Fruit fly (Drosophila melanogaster) whole organism, embryonic: ENCODE measurements around the gene CG15358.

Experiments
- Atf6 ChIP-seq: fragments of 200-800 bp; sonication (Bioruptor generic); IDR thresholded peaks from 2 replicates; pipeline ENCODE4 v1.3.6; 2022; ENCODE audit warnings: missing biosample characterization, missing genetic modification characterization
- CG10366 ChIP-seq: fragments of 200-800 bp; sonication (Bioruptor generic); IDR thresholded peaks from 2 replicates; pipeline ENCODE4 v1.3.6; 2022; ENCODE audit warnings: missing biosample characterization, missing genetic modification characterization
- CG10431 ChIP-seq: fragments of 200-800 bp; sonication (Bioruptor generic); optimal IDR thresholded peaks from 3 replicates; lab custom pipeline; 2018; ENCODE audit warnings: missing biosample characterization, mild to moderate bottlenecking, missing genetic modification characterization
- CG12769 ChIP-seq: fragments of 200-800 bp; sonication (Bioruptor generic); optimal IDR thresholded peaks from 2 replicates; lab custom pipeline; 2019; ENCODE audit warnings: missing biosample characterization, mild to moderate bottlenecking, missing genetic modification characterization, moderate library complexity
- CG13287 ChIP-seq: fragments of 200-800 bp; sonication (Bioruptor generic); IDR thresholded peaks from 2 replicates; pipeline ENCODE4 v1.3.6; 2022; ENCODE audit warnings: missing biosample characterization, missing genetic modification characterization; ENCODE audit not compliant: partially characterized antibody
- CG14014 ChIP-seq: fragments of 200-800 bp; sonication (Bioruptor generic); IDR thresholded peaks from 2 replicates; pipeline ENCODE4 v1.3.6; 2022; ENCODE audit warnings: missing biosample characterization, missing genetic modification characterization
- CG16779 ChIP-seq: fragments of 200-800 bp; sonication (Bioruptor generic); IDR thresholded peaks from 2 replicates; pipeline ENCODE4 v1.3.6; 2022; ENCODE audit warnings: missing biosample characterization, missing genetic modification characterization
- CG16863 ChIP-seq: fragments of 200-800 bp; sonication (Bioruptor generic); optimal IDR thresholded peaks from 3 replicates; lab custom pipeline; 2016; ENCODE audit warnings: missing biosample characterization, missing genetic modification characterization
- CG17385 ChIP-seq: fragments of 200-800 bp; sonication (Bioruptor generic); optimal IDR thresholded peaks from 3 replicates; lab custom pipeline; 2018; ENCODE audit warnings: missing biosample characterization, mild to moderate bottlenecking, missing genetic modification characterization
- CG2120 ChIP-seq: fragments of 200-800 bp; sonication (Bioruptor generic); optimal IDR thresholded peaks from 3 replicates; lab custom pipeline; 2016; ENCODE audit warnings: missing biosample characterization, missing genetic modification characterization
- CG2199 ChIP-seq: fragments of 200-800 bp; sonication (Bioruptor generic); IDR thresholded peaks from 3 replicates; pipeline ENCODE4 v1.3.6; 2022; ENCODE audit warnings: missing biosample characterization, missing genetic modification characterization
- CG2202 ChIP-seq: fragments of 200-800 bp; sonication (Bioruptor generic); optimal IDR thresholded peaks from 2 replicates; lab custom pipeline; 2018; ENCODE audit warnings: missing biosample characterization, mild to moderate bottlenecking, missing genetic modification characterization
- CG2875 ChIP-seq: fragments of 200-800 bp; sonication (Bioruptor generic); optimal IDR thresholded peaks from 2 replicates; lab custom pipeline; 2017; ENCODE audit warnings: missing biosample characterization, mild to moderate bottlenecking, missing genetic modification characterization, missing genetic modification reagents
- CG3065 ChIP-seq: fragments of 200-800 bp; sonication (Bioruptor generic); optimal IDR thresholded peaks from 2 replicates; lab custom pipeline; 2016; ENCODE audit warnings: missing biosample characterization, missing genetic modification characterization
- CG4617 ChIP-seq: fragments of 200-800 bp; sonication (Bioruptor generic); optimal IDR thresholded peaks from 3 replicates; lab custom pipeline; 2016; ENCODE audit warnings: missing biosample characterization, missing genetic modification characterization, borderline replicate concordance
- CTCF ChIP-seq: fragments of 200-800 bp; sonication (Bioruptor generic); optimal IDR thresholded peaks from 2 replicates; lab custom pipeline; 2017; ENCODE audit warnings: missing biosample characterization, mild to moderate bottlenecking, missing genetic modification characterization, moderate library complexity
- Dbx ChIP-seq: fragments of 200-800 bp; sonication (Bioruptor generic); IDR thresholded peaks from 3 replicates; pipeline ENCODE4 v1.3.6; 2022; ENCODE audit warnings: missing biosample characterization, missing genetic modification characterization
- Elba2 ChIP-seq: fragments of 200-800 bp; sonication (Bioruptor generic); optimal IDR thresholded peaks from 3 replicates; lab custom pipeline; 2016; ENCODE audit warnings: missing biosample characterization, missing genetic modification characterization
- Ets65A ChIP-seq: fragments of 200-800 bp; sonication (Bioruptor generic); peaks from one replicate; lab custom pipeline; 2016; ENCODE audit warnings: missing biosample characterization, missing genetic modification characterization
- Hr39 ChIP-seq: fragments of >200 bp; optimal IDR thresholded peaks from 2 replicates; lab custom pipeline; 2017
- Med ChIP-seq: fragments of 200-800 bp; sonication (Bioruptor generic); peaks from one replicate; lab custom pipeline; 2016; ENCODE audit warnings: missing biosample characterization, missing genetic modification characterization, mild to moderate bottlenecking, inconsistent platforms, moderate library complexity
- Pdp1 ChIP-seq, 2 experiments: fragments of 200-800 bp; sonication (Bioruptor generic); optimal IDR thresholded peaks; 3 replicates each; lab custom pipeline; 2016; ENCODE audit warnings: missing biosample characterization in 2 of 2, missing genetic modification characterization in 2 of 2, mild to moderate bottlenecking in 1 of 2, moderate library complexity in 1 of 2
- Stat92E ChIP-seq, 3 experiments: fragments of >200 bp in 2 of 3; fragments of 200-800 bp in 1 of 3; sonication (Bioruptor generic) in 1 of 3; optimal IDR thresholded peaks; 2 replicates each; lab custom pipeline; 2017 to 2019; ENCODE audit warnings: missing biosample characterization in 3 of 3, missing genetic modification characterization in 3 of 3, mild to moderate bottlenecking in 1 of 3, moderate library complexity in 1 of 3
- Taf1 ChIP-seq: fragments of 200-800 bp; sonication (Bioruptor generic); IDR thresholded peaks from 2 replicates; pipeline ENCODE4 v1.3.6; 2022; ENCODE audit warnings: missing biosample characterization, missing genetic modification characterization
- ac ChIP-seq: fragments of 200-800 bp; sonication (Bioruptor generic); optimal IDR thresholded peaks from 3 replicates; lab custom pipeline; 2017; ENCODE audit warnings: missing biosample characterization, mild to moderate bottlenecking, missing genetic modification characterization
- bab2 ChIP-seq: fragments of 200-800 bp; sonication (Bioruptor generic); optimal IDR thresholded peaks from 2 replicates; lab custom pipeline; 2016; ENCODE audit warnings: missing biosample characterization, missing genetic modification characterization
- bigmax ChIP-seq: fragments of 200-800 bp; sonication (Bioruptor generic); optimal IDR thresholded peaks from 2 replicates; lab custom pipeline; 2018; ENCODE audit warnings: missing biosample characterization, mild to moderate bottlenecking, missing genetic modification characterization
- btn ChIP-seq: fragments of 200-800 bp; sonication (Bioruptor generic); optimal IDR thresholded peaks from 2 replicates; lab custom pipeline; 2016; ENCODE audit warnings: missing biosample characterization, missing genetic modification characterization
- chinmo ChIP-seq: fragments of 200-800 bp; sonication (Bioruptor generic); IDR thresholded peaks from 4 replicates; pipeline ENCODE4 v1.3.6; 2022; ENCODE audit warnings: missing biosample characterization, missing genetic modification characterization; ENCODE audit not compliant: partially characterized antibody
- ci ChIP-seq: fragments of 200-800 bp; sonication (Bioruptor generic); IDR thresholded peaks from 3 replicates; pipeline ENCODE4 v1.3.6; 2022; ENCODE audit warnings: missing biosample characterization, missing genetic modification characterization
- crol ChIP-seq: fragments of 200-800 bp; sonication (Bioruptor generic); IDR thresholded peaks from 2 replicates; pipeline ENCODE4 v1.3.6; 2022; ENCODE audit warnings: missing biosample characterization, missing genetic modification characterization
- dpn ChIP-seq, 2 experiments: fragments of 200-800 bp; sonication (Bioruptor generic); optimal IDR thresholded peaks; 3 replicates each; lab custom pipeline; 2016; ENCODE audit warnings: missing biosample characterization in 2 of 2, missing genetic modification characterization in 2 of 2
- dysf ChIP-seq: fragments of 200-800 bp; sonication (Bioruptor generic); IDR thresholded peaks from 3 replicates; pipeline ENCODE4 v1.3.6; 2022; ENCODE audit warnings: missing biosample characterization, missing genetic modification characterization
- ems ChIP-seq: fragments of 200-800 bp; sonication (Bioruptor generic); optimal IDR thresholded peaks from 3 replicates; lab custom pipeline; 2016; ENCODE audit warnings: missing biosample characterization, missing genetic modification characterization
- klu ChIP-seq: fragments of 200-800 bp; sonication (Bioruptor generic); IDR thresholded peaks from 2 replicates; pipeline ENCODE4 v1.3.6; 2022; ENCODE audit warnings: missing biosample characterization, missing genetic modification characterization
- kni ChIP-seq: fragments of 200-800 bp; sonication (Bioruptor generic); optimal IDR thresholded peaks from 3 replicates; lab custom pipeline; 2017; ENCODE audit warnings: mild to moderate bottlenecking, missing biosample characterization, missing genetic modification reagents, missing genetic modification characterization
- lbe ChIP-seq: fragments of 200-800 bp; sonication (Bioruptor generic); optimal IDR thresholded peaks from 2 replicates; lab custom pipeline; 2016; ENCODE audit warnings: missing biosample characterization, mild to moderate bottlenecking, missing genetic modification characterization
- maf-S ChIP-seq: fragments of 200-800 bp; sonication (Bioruptor generic); optimal IDR thresholded peaks from 2 replicates; lab custom pipeline; 2016; ENCODE audit warnings: missing biosample characterization, missing genetic modification characterization
- nerfin-1 ChIP-seq: fragments of 200-800 bp; sonication (Bioruptor generic); optimal IDR thresholded peaks from 3 replicates; lab custom pipeline; 2019; ENCODE audit warnings: missing biosample characterization, mild to moderate bottlenecking, missing genetic modification characterization, moderate library complexity
- pb ChIP-seq: fragments of 200-800 bp; sonication (Bioruptor generic); optimal IDR thresholded peaks from 3 replicates; lab custom pipeline; 2016; ENCODE audit warnings: missing biosample characterization, missing genetic modification characterization
- sd ChIP-seq: fragments of 200-800 bp; sonication (Bioruptor generic); optimal IDR thresholded peaks from 3 replicates; lab custom pipeline; 2018; ENCODE audit warnings: missing biosample characterization, mild to moderate bottlenecking, missing genetic modification characterization, moderate library complexity
- sens ChIP-seq: fragments of 200-800 bp; sonication (Bioruptor generic); peaks from one replicate; lab custom pipeline; 2016; ENCODE audit warnings: missing biosample characterization, missing genetic modification characterization
- slp2 ChIP-seq: fragments of 200-800 bp; sonication (Bioruptor generic); optimal IDR thresholded peaks from 2 replicates; lab custom pipeline; 2016; ENCODE audit warnings: missing biosample characterization, missing genetic modification characterization
- ttk ChIP-seq: fragments of 200-800 bp; sonication (Bioruptor generic); IDR thresholded peaks from 2 replicates; pipeline ENCODE4 v2.1.2; 2022; ENCODE audit warnings: missing biosample characterization, missing genetic modification characterization
- tup ChIP-seq: fragments of 200-800 bp; sonication (Bioruptor generic); optimal IDR thresholded peaks from 2 replicates; lab custom pipeline; 2016; ENCODE audit warnings: missing biosample characterization, mild to moderate bottlenecking, missing genetic modification characterization, moderate library complexity
- vnd ChIP-seq: fragments of 200-800 bp; sonication (Bioruptor generic); IDR thresholded peaks from 3 replicates; pipeline ENCODE4 v1.3.6; 2022; ENCODE audit warnings: missing biosample characterization, missing genetic modification characterization; ENCODE audit not compliant: partially characterized antibody

The CG15358 gene

dm6 chr2L:1902904-1903303 lies 19.9 kb upstream of the CG15358 start:
- TF ChIP-seq Pdp1 (GFP tag; optimal IDR thresholded peaks at IDR 0.05; lab: Kevin White, UChicago) (peak in 1 of 2 experiments; percentile 76), CG2199 (0 out of 3 replicates have a peak, but pooled peaks have one; percentile 22), sens (GFP tag; lab: Kevin White, UChicago) (peak; percentile 49), ttk (no peak), CG17385 (GFP tag; lab: Kevin White, UChicago) (no peak), CG2875 (no peak), chinmo (GFP tag; lab: Robert Waterston, UW) (peak; percentile 49; the same call in 1 of the 4 replicates), ci (0 out of 3 replicates have a peak, but pooled peaks have one; percentile 10), CG12769 (tag; lab: Kevin White, UChicago) (peak; percentile 26), nerfin-1 (no peak), CG10431 (GFP tag; lab: Kevin White, UChicago) (peak; percentile 95), Med (GFP tag; lab: Kevin White, UChicago) (no peak), CG14014 (no peak), maf-S (no peak), sd (no peak), Dbx (GFP tag; lab: Robert Waterston, UW) (0 out of 3 replicates have a peak, but pooled peaks have one; percentile 8), crol (0 out of 2 replicates have a peak, but pooled peaks have one; percentile 18)

dm6 chr2L:1902243-1902642 lies 19.2 kb upstream of the CG15358 start:
- TF ChIP-seq Med (GFP tag; lab: Kevin White, UChicago) (peak; percentile 40), Taf1 (GFP tag; lab: Robert Waterston, UW) (no peak), dysf (GFP tag; lab: Robert Waterston, UW) (peak; percentile 9; the same call in 1 of the 3 replicates), CTCF (GFP tag; lab: Kevin White, UChicago) (peak; percentile 86)

- TF ChIP-seq CG10366 (GFP tag; lab: Robert Waterston, UW) (no peak), Ets65A (GFP tag; lab: Kevin White, UChicago) (peak; percentile 88)
- TF ChIP-seq, all 482 proteins: peak for 1
Measured at dm6 chr2L:1901269-1901668, 18.3 kb upstream of the CG15358 start.

- TF ChIP-seq CG16779 (GFP tag; lab: Robert Waterston, UW) (no peak), Stat92E (GFP tag; optimal IDR thresholded peaks at IDR 0.05; lab: Kevin White, UChicago) (no peak), sens (GFP tag; lab: Kevin White, UChicago) (no peak), dpn (GFP tag; optimal IDR thresholded peaks at IDR 0.05; lab: Kevin White, UChicago) (no peak), klu (GFP tag; lab: Robert Waterston, UW) (no peak), CG4617 (no peak), bab2 (GFP tag; lab: Kevin White, UChicago) (no peak), CG2199 (no peak), bigmax (GFP tag; lab: Kevin White, UChicago) (no peak), lbe (GFP tag; lab: Kevin White, UChicago) (no peak), tup (no peak), Atf6 (GFP tag; lab: Robert Waterston, UW) (no peak)
Measured at dm6 chr2L:1887729-1888128, 4.7 kb upstream of the CG15358 start.

- TF ChIP-seq kni (GFP tag; lab: Kevin White, UChicago) (peak; percentile 75), CG13287 (GFP tag; lab: Robert Waterston, UW) (no peak), btn (GFP tag; lab: Kevin White, UChicago) (no peak), ems (GFP tag; lab: Kevin White, UChicago) (no peak), vnd (GFP tag; lab: Robert Waterston, UW) (0 out of 3 replicates have a peak, but pooled peaks have one; percentile 26), CG2120 (GFP tag; lab: Kevin White, UChicago) (no peak), CG16863 (GFP tag; lab: Kevin White, UChicago) (no peak), Hr39 (no peak), ac (GFP tag; lab: Kevin White, UChicago) (peak; percentile 95), slp2 (no peak), Elba2 (peak; percentile 79), CG3065 (GFP tag; lab: Kevin White, UChicago) (no peak), CG2202 (no peak), pb (GFP tag; lab: Kevin White, UChicago) (no peak)
Measured at dm6 chr2L:1886533-1887183, 3.6 kb upstream of the CG15358 start.
